Fruit fly (Drosophila melanogaster) whole organism: ENCODE results near the gene CG3224.

Experiments used
- CG8478 ChIP-seq: fragments of >200 bp; optimal IDR thresholded peaks from 2 replicates; lab custom pipeline; 2018; ENCODE audit warnings: inconsistent platforms
- Dll ChIP-seq: fragments of >200 bp; optimal IDR thresholded peaks from 2 replicates; lab custom pipeline; 2017
- EcR ChIP-seq, 2 experiments: fragments of >200 bp; optimal IDR thresholded peaks; 2 replicates each; lab custom pipeline; 2017; ENCODE audit warnings: missing biosample characterization in 2 of 2, missing genetic modification characterization in 2 of 2, missing genetic modification reagents in 2 of 2
- pan ChIP-seq: fragments of >200 bp; optimal IDR thresholded peaks from 2 replicates; lab custom pipeline; 2017
- psq ChIP-seq: fragments of >200 bp; optimal IDR thresholded peaks from 2 replicates; lab custom pipeline; 2017
- usp ChIP-seq: fragments of >200 bp; optimal IDR thresholded peaks from 2 replicates; lab custom pipeline; 2017; ENCODE audit warnings: missing biosample characterization, missing genetic modification characterization, mixed read lengths

DNA sequence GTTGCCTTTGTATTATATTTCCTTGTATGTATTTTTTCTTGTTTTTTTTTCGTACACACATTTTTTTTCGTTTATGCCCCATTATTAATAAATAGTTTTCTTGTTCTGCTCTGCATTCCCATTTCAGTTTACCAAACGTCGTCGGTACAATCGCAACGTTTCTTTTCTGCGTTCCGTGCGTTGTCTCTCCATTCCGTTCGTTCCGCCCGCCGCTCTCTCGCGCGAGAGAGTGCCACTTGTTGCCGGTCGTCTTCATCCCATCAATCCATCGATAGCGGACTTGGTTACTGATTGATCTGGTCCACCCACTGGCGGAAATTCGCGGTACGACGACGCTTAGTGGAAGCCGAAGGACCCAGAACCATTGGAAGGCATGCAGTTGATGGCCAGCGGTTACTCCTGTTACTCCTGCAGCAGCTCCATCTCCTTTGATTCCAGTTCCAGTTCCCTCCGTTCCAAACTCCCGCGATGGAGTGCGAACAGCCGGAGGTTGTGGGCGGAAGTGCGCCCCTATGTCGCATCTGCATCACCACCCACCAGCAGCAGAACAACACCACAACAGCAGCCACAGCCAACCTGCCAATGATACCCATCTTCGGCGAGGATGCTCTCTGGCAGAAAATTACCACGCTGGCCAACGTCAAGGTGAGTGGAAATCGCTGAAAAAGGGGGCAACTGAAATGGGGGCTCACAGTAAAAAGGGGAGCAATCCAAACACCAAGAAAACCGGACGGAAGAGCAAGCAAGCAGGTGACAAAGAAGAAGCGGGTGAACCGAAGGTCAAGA is 48.2 kb upstream of the CG3224 start:
- TF ChIP-seq psq (no peak), EcR (GFP tag; optimal IDR thresholded peaks at IDR 0.05; lab: Kevin White, UChicago) (no peak), usp (GFP tag; lab: Kevin White, UChicago) (no peak), pan (lab: Kevin White, UChicago) (no peak), Dll (no peak), CG8478 (lab: Kevin White, UChicago) (no peak)
